Worm (Caenorhabditis elegans) whole organism, L1 larva: ENCODE measurements around the gene K08F4.3.

Source experiments
- C16A3.4 ChIP-seq: fragments of 150-350 bp; optimal IDR thresholded peaks from 2 replicates; lab custom pipeline; 2014; ENCODE audit warnings: missing biosample characterization, missing genetic modification characterization
- F16B12.6 ChIP-seq: fragments of 150-350 bp; optimal IDR thresholded peaks from 2 replicates; lab custom pipeline; 2014; ENCODE audit warnings: missing biosample characterization, missing genetic modification characterization
- aly-2 ChIP-seq: fragments of 150-350 bp; optimal IDR thresholded peaks from 2 replicates; lab custom pipeline; 2014; ENCODE audit warnings: missing biosample characterization, missing genetic modification characterization
- ceh-82 ChIP-seq, 3 experiments: fragments of 150-350 bp in 1 of 3; sonication (generic microtip) in 2 of 3; optimal IDR thresholded peaks; 2 replicates each; lab custom pipeline; 2014 to 2017; ENCODE audit warnings: missing biosample characterization in 3 of 3, missing genetic modification characterization in 3 of 3
- ces-1 ChIP-seq: fragments of 150-350 bp; optimal IDR thresholded peaks from 2 replicates; lab custom pipeline; 2014; ENCODE audit warnings: missing biosample characterization, missing genetic modification reagents, missing genetic modification characterization
- dsc-1 ChIP-seq: sonication (generic microtip); optimal IDR thresholded peaks from 2 replicates; lab custom pipeline; 2016; ENCODE audit warnings: mild to moderate bottlenecking, missing genetic modification characterization, missing compliant biosample characterization
- efl-1 ChIP-seq, 4 experiments: fragments of 150-350 bp; optimal IDR thresholded peaks in 3 of 4; peaks in 1 of 4; 1 replicate in 1 of 4; 2 replicates in 3 of 4; lab custom pipeline; 2014; ENCODE audit warnings: missing biosample characterization in 2 of 4, missing genetic modification characterization in 2 of 4, missing genetic modification reagents in 2 of 4
- efl-3 ChIP-seq: fragments of 200-800 bp; sonication (Bioruptor generic); optimal IDR thresholded peaks from 2 replicates; lab custom pipeline; 2018; ENCODE audit warnings: mild to moderate bottlenecking, missing genetic modification characterization, missing compliant biosample characterization
- ets-5 ChIP-seq: fragments of 200-800 bp; sonication (Bioruptor generic); IDR thresholded peaks from 2 replicates; pipeline ENCODE4 v1.3.6; 2022; ENCODE audit warnings: missing genetic modification characterization, missing compliant biosample characterization
- fkh-10 ChIP-seq: sonication (generic microtip); optimal IDR thresholded peaks from 2 replicates; lab custom pipeline; 2017; ENCODE audit warnings: missing biosample characterization, missing genetic modification reagents, missing genetic modification characterization
- fkh-8 ChIP-seq: sonication (generic microtip); optimal IDR thresholded peaks from 2 replicates; lab custom pipeline; 2016; ENCODE audit warnings: mild to moderate bottlenecking, missing genetic modification characterization, missing compliant biosample characterization
- hlh-17 ChIP-seq: fragments of 200-800 bp; sonication (Bioruptor generic); optimal IDR thresholded peaks from 2 replicates; lab custom pipeline; 2018; ENCODE audit warnings: missing genetic modification characterization, mild to moderate bottlenecking, missing compliant biosample characterization, moderate library complexity, borderline replicate concordance
- hlh-4 ChIP-seq: sonication (generic microtip); optimal IDR thresholded peaks from 2 replicates; lab custom pipeline; 2016; ENCODE audit warnings: mild to moderate bottlenecking, missing genetic modification characterization, missing compliant biosample characterization
- hpl-2 ChIP-seq: fragments of 150-350 bp; optimal IDR thresholded peaks from 2 replicates; lab custom pipeline; 2014; ENCODE audit warnings: missing biosample characterization, missing genetic modification reagents, missing genetic modification characterization
- jun-1 ChIP-seq: fragments of 150-350 bp; optimal IDR thresholded peaks from 2 replicates; lab custom pipeline; 2014; ENCODE audit warnings: missing biosample characterization, missing genetic modification reagents, missing genetic modification characterization
- lin-15B ChIP-seq: fragments of 150-350 bp; sonication (generic microtip); optimal IDR thresholded peaks from 3 replicates; lab custom pipeline; 2014; ENCODE audit warnings: missing biosample characterization, missing genetic modification characterization
- lir-3 ChIP-seq: sonication (generic microtip); optimal IDR thresholded peaks from 2 replicates; lab custom pipeline; 2016; ENCODE audit warnings: mild to moderate bottlenecking, missing genetic modification characterization, moderate library complexity, missing compliant biosample characterization; ENCODE audit not compliant: poor library complexity
- mab-9 ChIP-seq: fragments of 200-800 bp; sonication (Bioruptor generic); IDR thresholded peaks from 2 replicates; pipeline ENCODE4 v1.3.6; 2022; ENCODE audit warnings: missing genetic modification reagents, missing genetic modification characterization, missing compliant biosample characterization
- nhr-11 ChIP-seq: fragments of 150-350 bp; optimal IDR thresholded peaks from 2 replicates; lab custom pipeline; 2014; ENCODE audit warnings: missing biosample characterization, missing genetic modification characterization
- nhr-12 ChIP-seq: sonication (generic microtip); optimal IDR thresholded peaks from 2 replicates; lab custom pipeline; 2017; ENCODE audit warnings: missing biosample characterization, missing genetic modification characterization
- nhr-19 ChIP-seq: fragments of 200-800 bp; sonication (Bioruptor generic); conservative IDR thresholded peaks from 2 replicates; pipeline ENCODE4 v1.3.6; 2022; ENCODE audit warnings: missing genetic modification characterization, missing compliant biosample characterization
- nhr-20 ChIP-seq: sonication (generic microtip); optimal IDR thresholded peaks from 2 replicates; lab custom pipeline; 2016; ENCODE audit warnings: mild to moderate bottlenecking, missing genetic modification characterization, missing compliant biosample characterization
- nhr-237 ChIP-seq: fragments of 150-350 bp; optimal IDR thresholded peaks from 2 replicates; lab custom pipeline; 2014; ENCODE audit warnings: missing biosample characterization, missing genetic modification characterization
- nhr-71 ChIP-seq: sonication (generic microtip); optimal IDR thresholded peaks from 2 replicates; lab custom pipeline; 2016; ENCODE audit warnings: mild to moderate bottlenecking, missing genetic modification characterization, moderate library complexity, missing compliant biosample characterization
- nhr-76 ChIP-seq: sonication (generic microtip); optimal IDR thresholded peaks from 2 replicates; lab custom pipeline; 2017; ENCODE audit warnings: missing biosample characterization, missing genetic modification characterization
- nhr-85 ChIP-seq: sonication (generic microtip); peaks from one replicate; lab custom pipeline; 2016; ENCODE audit warnings: missing genetic modification characterization, inconsistent platforms, missing compliant biosample characterization
- nhr-90 ChIP-seq: sonication (generic microtip); optimal IDR thresholded peaks from 2 replicates; lab custom pipeline; 2016; ENCODE audit warnings: mild to moderate bottlenecking, missing genetic modification characterization, missing compliant biosample characterization; ENCODE audit not compliant: poor library complexity
- pax-3 ChIP-seq: fragments of 200-800 bp; sonication (Bioruptor generic); optimal IDR thresholded peaks from 2 replicates; lab custom pipeline; 2018; ENCODE audit warnings: mild to moderate bottlenecking, missing genetic modification characterization, moderate library complexity, missing compliant biosample characterization
- snpc-4 ChIP-seq: fragments of 150-350 bp; optimal IDR thresholded peaks from 2 replicates; lab custom pipeline; 2014; ENCODE audit warnings: missing biosample characterization, missing genetic modification characterization
- sptf-1 ChIP-seq: fragments of 150-350 bp; optimal IDR thresholded peaks from 2 replicates; lab custom pipeline; 2014; ENCODE audit warnings: missing biosample characterization, missing genetic modification characterization
- sup-37 ChIP-seq: fragments of 200-800 bp; sonication (Bioruptor generic); optimal IDR thresholded peaks from 2 replicates; lab custom pipeline; 2018; ENCODE audit warnings: mild to moderate bottlenecking, missing genetic modification characterization, missing compliant biosample characterization
- swsn-7 ChIP-seq: sonication (generic microtip); optimal IDR thresholded peaks from 2 replicates; lab custom pipeline; 2016; ENCODE audit warnings: missing genetic modification characterization, missing compliant biosample characterization
- tbx-2 ChIP-seq: sonication (generic microtip); optimal IDR thresholded peaks from 2 replicates; lab custom pipeline; 2016; ENCODE audit warnings: missing genetic modification characterization, missing compliant biosample characterization
- unc-30 ChIP-seq: sonication (generic microtip); optimal IDR thresholded peaks from 2 replicates; lab custom pipeline; 2017; ENCODE audit warnings: missing biosample characterization, missing genetic modification characterization
- unc-62 ChIP-seq: fragments of 150-350 bp; optimal IDR thresholded peaks from 2 replicates; lab custom pipeline; 2014; ENCODE audit warnings: missing biosample characterization, missing genetic modification reagents, missing genetic modification characterization
- zag-1 ChIP-seq: fragments of 150-350 bp; optimal IDR thresholded peaks from 2 replicates; lab custom pipeline; 2014; ENCODE audit warnings: missing biosample characterization, missing genetic modification characterization

K08F4.3 gene

DNA sequence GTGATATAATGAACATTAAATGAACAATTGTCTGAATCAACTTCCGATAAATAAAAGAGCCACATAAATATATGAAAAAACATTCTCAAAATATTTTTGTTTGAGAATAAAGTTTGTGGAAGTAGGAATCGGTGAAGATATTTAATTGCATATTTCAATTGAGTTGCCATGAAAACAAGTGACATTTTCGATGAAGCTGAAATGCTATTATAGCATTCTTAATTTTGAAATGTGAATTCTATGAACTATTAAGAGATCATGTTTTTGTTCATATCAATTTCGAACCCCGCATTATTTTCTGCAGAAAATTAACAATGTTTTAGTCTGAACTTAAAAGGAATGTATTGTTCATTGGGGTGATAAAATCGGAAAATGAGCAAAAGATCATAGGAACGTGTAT lies 6.9 kb upstream of the K08F4.3 start, which contains the start of gene irld-21:
Gene irld-21 (minus strand): TSS at position 101 of the 400 bp plus-strand sequence.
- TF ChIP-seq nhr-19 (GFP tag; lab: Robert Waterston, UW) (no peak), efl-3 (GFP tag; lab: Kevin White, UChicago) (no peak), unc-62 (GFP tag; lab: Kevin White, UChicago) (no peak), unc-30 (no peak), ets-5 (GFP tag; lab: Robert Waterston, UW) (no peak), nhr-12 (tag; lab: Kevin White, UChicago) (no peak)

DNA sequence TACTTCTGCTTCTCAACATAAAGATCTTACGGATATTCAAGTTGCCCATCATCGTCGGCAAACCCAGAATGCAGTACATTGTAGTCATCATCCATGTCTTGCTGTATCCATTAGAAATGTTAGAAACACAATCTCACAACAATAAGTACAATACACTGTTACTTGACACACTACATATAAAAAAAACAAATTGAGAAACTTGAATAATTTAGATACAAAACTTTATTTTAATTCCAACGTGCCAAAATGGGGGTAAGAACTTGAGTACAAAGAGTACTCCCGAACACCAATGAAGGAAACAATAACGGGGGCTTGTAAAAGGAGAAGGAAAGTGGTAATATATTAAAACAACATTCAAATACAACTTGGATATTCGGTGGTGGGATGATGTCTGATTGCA lies 2.5 kb upstream of the K08F4.3 start, which contains the start of gene ctf-18:
Gene ctf-18 (minus strand): TSS at position 101 of the 400 bp plus-strand sequence.
- no peak for TF ChIP-seq snpc-4 (tag; lab: Kevin White, UChicago)
- no peak for TF ChIP-seq tbx-2
- TF ChIP-seq hpl-2 (GFP tag; lab: Kevin White, UChicago): no peak
- no peak for TF ChIP-seq unc-62 (GFP tag; lab: Kevin White, UChicago)
- no peak for TF ChIP-seq ceh-82 (tag; optimal IDR thresholded peaks at IDR 0.05; lab: Kevin White, UChicago)
- no peak for TF ChIP-seq nhr-90 (tag; lab: Kevin White, UChicago)
- no peak for TF ChIP-seq ces-1
- no peak for TF ChIP-seq fkh-8
- no peak for TF ChIP-seq efl-1 (optimal IDR thresholded peaks at IDR 0.05; lab: Kevin White, UChicago)
- no peak for TF ChIP-seq efl-1 (GFP tag; optimal IDR thresholded peaks at IDR 0.05 in 1 of 2; lab: Kevin White, UChicago)
- no peak for TF ChIP-seq C16A3.4 (tag; lab: Kevin White, UChicago)
- TF ChIP-seq ets-5 (GFP tag; lab: Robert Waterston, UW): no peak
- TF ChIP-seq pax-3: no peak
- TF ChIP-seq nhr-85 (tag; lab: Kevin White, UChicago): no peak
- TF ChIP-seq jun-1 (tag; lab: Kevin White, UChicago): no peak
- no peak for TF ChIP-seq nhr-237 (tag; lab: Kevin White, UChicago)

DNA sequence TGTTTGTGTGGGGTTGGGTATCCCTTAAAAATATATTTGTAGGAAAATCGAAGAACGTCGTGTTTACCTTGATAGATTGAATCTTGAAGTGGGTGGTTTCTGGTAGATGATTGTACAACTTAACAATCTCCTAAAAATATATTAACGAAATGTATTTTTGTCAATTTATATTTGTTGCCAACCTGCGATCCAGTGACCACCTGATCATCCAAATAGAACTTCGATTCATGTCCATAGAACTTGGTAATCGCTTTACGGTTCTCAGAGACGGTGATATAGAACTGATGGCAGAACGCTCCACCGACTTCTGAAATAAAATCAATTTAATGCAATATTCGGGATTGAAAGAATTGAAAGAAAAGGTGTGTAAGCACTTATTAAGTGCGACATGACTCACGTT lies 611 bp upstream of the K08F4.3 start:
- no peak for TF ChIP-seq lin-15B
- TF ChIP-seq jun-1 (tag; lab: Kevin White, UChicago): no peak
- TF ChIP-seq hlh-17 (GFP tag; lab: Kevin White, UChicago): no peak
- no peak for TF ChIP-seq sup-37 (GFP tag; lab: Kevin White, UChicago)
- TF ChIP-seq lir-3 (tag; lab: Kevin White, UChicago): no peak
- TF ChIP-seq nhr-11 (tag; lab: Kevin White, UChicago): no peak
- TF ChIP-seq ceh-82 (tag; optimal IDR thresholded peaks at IDR 0.05; lab: Kevin White, UChicago): no peak
- TF ChIP-seq zag-1 (tag; lab: Kevin White, UChicago): no peak
- no peak for TF ChIP-seq nhr-76
- no peak for TF ChIP-seq nhr-71
- no peak for TF ChIP-seq hlh-4 (tag; lab: Kevin White, UChicago)
- no peak for TF ChIP-seq nhr-20 (tag; lab: Kevin White, UChicago)
- TF ChIP-seq fkh-10: no peak
- TF ChIP-seq mab-9: no peak

DNA sequence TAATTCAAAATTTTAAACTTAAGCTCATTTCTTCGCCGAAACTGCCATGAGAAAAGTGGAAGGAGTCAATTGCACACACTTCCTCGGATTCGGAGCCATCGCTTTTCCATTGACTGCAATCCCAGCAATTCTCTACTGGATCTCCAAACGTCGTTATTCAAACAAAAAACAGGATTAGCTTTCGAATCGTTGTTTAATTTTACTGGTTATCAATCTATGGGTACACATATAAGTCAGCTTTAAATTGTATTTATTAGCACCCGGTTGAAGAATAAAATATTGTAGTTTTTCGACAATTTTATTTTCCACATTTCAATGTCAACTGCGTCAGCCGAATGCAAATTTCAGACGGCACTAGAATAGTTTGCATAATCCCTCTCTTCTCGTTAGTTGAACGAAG lies 900 bp downstream of the K08F4.3 start, which contains the start of gene glt-3:
Gene glt-3 (plus strand): TSS at position 301 of the 400 bp plus-strand sequence.
- TF ChIP-seq dsc-1 (tag; lab: Kevin White, UChicago) (no peak), F16B12.6 (tag; lab: Kevin White, UChicago) (no peak), aly-2 (tag; lab: Kevin White, UChicago) (no peak), ces-1 (no peak), lir-3 (tag; lab: Kevin White, UChicago) (no peak), sptf-1 (tag; lab: Kevin White, UChicago) (no peak), swsn-7 (tag; lab: Kevin White, UChicago) (no peak)
